Worm (Caenorhabditis elegans): ENCODE data around the gene ZK418.11.

DNA sequence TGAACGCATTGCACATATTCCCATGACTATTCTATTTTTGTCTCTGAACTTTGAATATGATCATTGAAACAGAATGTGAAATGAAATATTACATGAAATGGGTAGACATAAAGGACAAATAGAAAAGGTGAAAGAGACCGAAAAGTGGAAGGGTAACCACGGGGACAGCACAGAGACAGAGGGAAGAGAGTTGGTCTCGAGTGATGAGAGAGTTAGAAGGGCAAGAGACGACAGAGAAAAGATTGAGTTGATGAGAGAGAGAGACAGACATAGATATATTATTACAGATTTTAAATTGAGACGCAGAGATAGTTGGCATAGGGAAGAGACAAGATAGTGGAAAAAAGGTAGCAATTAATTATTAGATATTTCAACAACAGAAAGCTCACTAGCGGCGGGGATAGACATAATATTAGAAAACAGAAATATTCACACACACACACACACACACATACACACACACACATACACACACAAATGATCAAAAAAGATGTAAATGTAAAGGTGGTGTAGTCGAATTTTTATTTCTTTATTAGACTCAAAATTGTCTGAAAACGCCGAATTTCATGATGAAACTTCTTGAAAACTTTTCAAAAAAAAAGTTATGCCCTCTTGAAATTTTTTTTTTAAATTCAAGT is 16.6 kb downstream of the ZK418.11 start:
- TF ChIP-seq ceh-90 (tag; optimal IDR thresholded peaks at IDR 0.05) (no peak), lsy-2 (tag; optimal IDR thresholded peaks at IDR 0.05) (peak; percentile 73 to 84), ztf-4 (tag; optimal IDR thresholded peaks at IDR 0.05) (peak; percentile 43), ceh-82 (tag; optimal IDR thresholded peaks at IDR 0.05) (peak; percentile 50 to 64 (median 59)), unc-86 (tag; optimal IDR thresholded peaks at IDR 0.05) (no peak), nhr-77 (tag; optimal IDR thresholded peaks at IDR 0.05) (peak; percentile 74), tbx-2 (tag; optimal IDR thresholded peaks at IDR 0.05) (peak; percentile 55), tlp-1 (tag; optimal IDR thresholded peaks at IDR 0.05) (no peak), ceh-8 (GFP tag; optimal IDR thresholded peaks at IDR 0.05) (no peak)
